Worm (Caenorhabditis elegans): ENCODE data around the gene R09F10.1.

Gene R09F10.1

ce11 chrX:8346248-8346647 is 22.9 kb downstream of the R09F10.1 start, which contains the start of gene drd-5:
drd-5 (minus strand) TSS chrX:8346348.
- TF ChIP-seq F13C5.2 (tag; optimal IDR thresholded peaks at IDR 0.05) (no peak), ceh-13 (GFP tag; optimal IDR thresholded peaks at IDR 0.05) (no peak), flt-1 (GFP tag; IDR thresholded peaks at IDR 0.05) (no peak), scrt-1 (GFP tag; IDR thresholded peaks at IDR 0.05) (no peak), B0310.2 (tag; optimal IDR thresholded peaks at IDR 0.05) (no peak), hmg-4 (GFP tag; optimal IDR thresholded peaks at IDR 0.05) (no peak), hnd-1 (tag; optimal IDR thresholded peaks at IDR 0.05) (no peak), sea-1 (GFP tag; conservative IDR thresholded peaks at IDR 0.05) (no peak), ceh-36 (tag; optimal IDR thresholded peaks at IDR 0.05) (no peak), ama-1 (optimal IDR thresholded peaks at IDR 0.05) (no peak), pes-1 (GFP tag; IDR thresholded peaks at IDR 0.05) (no peak), tbx-37 (GFP tag; conservative IDR thresholded peaks at IDR 0.05) (no peak), hmbx-1 (tag; optimal IDR thresholded peaks at IDR 0.05) (no peak), ets-7 (tag; optimal IDR thresholded peaks at IDR 0.05) (no peak), tra-4 (tag; optimal IDR thresholded peaks at IDR 0.05) (no peak), aly-1 (tag; optimal IDR thresholded peaks at IDR 0.05) (no peak), tbx-11 (GFP tag; IDR thresholded peaks at IDR 0.05) (no peak)

DNA sequence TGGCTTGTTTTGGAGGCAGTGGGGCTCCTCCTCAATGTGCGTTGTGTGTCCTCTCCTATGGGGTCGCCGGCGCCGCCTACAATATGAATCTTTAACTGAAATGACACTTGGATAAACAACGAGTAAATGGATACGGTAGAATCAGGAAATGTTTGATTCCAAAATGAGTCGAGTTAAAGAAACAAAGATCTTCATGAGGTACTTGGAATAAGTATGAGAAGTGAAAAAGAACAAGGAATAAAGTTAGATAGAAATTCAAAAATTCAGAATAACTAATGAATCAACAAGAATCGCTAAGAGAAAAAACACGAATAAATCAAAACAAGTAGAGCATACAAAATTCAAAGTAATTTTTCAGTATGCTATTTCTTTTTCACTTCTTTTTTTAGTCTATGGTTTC is 27.6 kb downstream of the R09F10.1 start, which contains the start of gene npr-28:
npr-28 (minus strand) TSS at position 101 of the 400 bp plus-strand sequence.
- TF ChIP-seq tbx-37 (GFP tag; conservative IDR thresholded peaks at IDR 0.05) (no peak), ama-1 (optimal IDR thresholded peaks at IDR 0.05) (no peak), ets-7 (tag; optimal IDR thresholded peaks at IDR 0.05) (no peak), F13C5.2 (tag; optimal IDR thresholded peaks at IDR 0.05) (no peak), scrt-1 (GFP tag; IDR thresholded peaks at IDR 0.05) (no peak)

DNA sequence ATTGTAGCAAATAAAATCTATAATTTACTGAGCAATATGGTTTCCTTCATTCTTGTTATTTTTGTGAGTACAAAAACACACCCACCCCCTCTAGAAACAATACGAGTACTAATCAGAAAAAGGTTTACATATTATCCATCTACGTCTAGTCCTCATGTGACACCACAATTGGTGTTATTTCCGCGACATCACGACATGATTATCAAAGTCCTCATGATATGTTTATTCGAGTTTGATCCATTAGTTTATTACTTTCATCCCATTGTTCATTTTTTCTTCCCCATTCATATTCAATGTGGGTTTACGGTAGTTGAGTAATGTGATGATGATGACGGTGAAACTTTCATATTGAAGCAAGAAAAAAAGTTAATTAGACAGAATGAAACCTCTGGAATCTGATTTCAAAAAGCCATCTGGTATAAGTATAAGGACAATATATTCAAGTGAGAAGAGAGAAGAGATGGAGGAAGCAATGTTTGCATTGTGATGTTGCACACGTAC is 30.9 kb downstream of the R09F10.1 start:
- TF ChIP-seq aly-1 (tag; optimal IDR thresholded peaks at IDR 0.05), result no peak
- TF ChIP-seq F13C5.2 (tag; optimal IDR thresholded peaks at IDR 0.05), result no peak
- TF ChIP-seq tbx-37 (GFP tag; conservative IDR thresholded peaks at IDR 0.05), result no peak
- TF ChIP-seq tra-4 (tag; optimal IDR thresholded peaks at IDR 0.05), result no peak
- no peak for TF ChIP-seq hmg-4 (GFP tag; optimal IDR thresholded peaks at IDR 0.05)
- TF ChIP-seq pes-1 (GFP tag; IDR thresholded peaks at IDR 0.05), result no peak
- no peak for TF ChIP-seq sea-1 (GFP tag; conservative IDR thresholded peaks at IDR 0.05)
- TF ChIP-seq tbx-11 (GFP tag; IDR thresholded peaks at IDR 0.05), result no peak
- no peak for TF ChIP-seq hnd-1 (tag; optimal IDR thresholded peaks at IDR 0.05)
- no peak for TF ChIP-seq ceh-13 (GFP tag; optimal IDR thresholded peaks at IDR 0.05)
- no peak for TF ChIP-seq hmbx-1 (tag; optimal IDR thresholded peaks at IDR 0.05)
- no peak for TF ChIP-seq flt-1 (GFP tag; IDR thresholded peaks at IDR 0.05)
- no peak for TF ChIP-seq ama-1 (optimal IDR thresholded peaks at IDR 0.05)
- no peak for TF ChIP-seq ets-7 (tag; optimal IDR thresholded peaks at IDR 0.05)

DNA sequence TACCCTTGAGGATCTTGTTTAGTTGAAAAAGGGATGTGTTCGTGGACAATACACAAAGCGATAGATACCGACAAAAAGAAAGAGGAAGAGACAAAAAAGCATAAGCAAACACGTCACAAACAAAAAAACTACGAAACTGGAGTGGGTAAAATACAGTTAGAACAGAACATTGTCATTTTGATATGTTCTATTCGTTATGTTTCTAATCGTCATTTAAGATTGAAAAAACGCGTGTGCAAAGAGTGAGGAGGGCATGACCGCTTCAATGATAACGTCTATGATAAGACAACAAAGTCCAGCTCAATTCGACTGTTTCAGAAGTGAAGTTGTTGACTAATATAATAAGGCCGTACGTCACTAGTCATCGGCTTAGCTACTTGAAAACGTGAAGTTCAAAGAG is 32.0 kb downstream of the R09F10.1 start:
- TF ChIP-seq F13C5.2 (tag; optimal IDR thresholded peaks at IDR 0.05) (no peak), ceh-36 (tag; optimal IDR thresholded peaks at IDR 0.05) (no peak), tra-4 (tag; optimal IDR thresholded peaks at IDR 0.05) (no peak), aly-1 (tag; optimal IDR thresholded peaks at IDR 0.05) (no peak), hmg-4 (GFP tag; optimal IDR thresholded peaks at IDR 0.05) (no peak), B0310.2 (tag; optimal IDR thresholded peaks at IDR 0.05) (no peak), ets-7 (tag; optimal IDR thresholded peaks at IDR 0.05) (no peak), hmbx-1 (tag; optimal IDR thresholded peaks at IDR 0.05) (no peak)

DNA sequence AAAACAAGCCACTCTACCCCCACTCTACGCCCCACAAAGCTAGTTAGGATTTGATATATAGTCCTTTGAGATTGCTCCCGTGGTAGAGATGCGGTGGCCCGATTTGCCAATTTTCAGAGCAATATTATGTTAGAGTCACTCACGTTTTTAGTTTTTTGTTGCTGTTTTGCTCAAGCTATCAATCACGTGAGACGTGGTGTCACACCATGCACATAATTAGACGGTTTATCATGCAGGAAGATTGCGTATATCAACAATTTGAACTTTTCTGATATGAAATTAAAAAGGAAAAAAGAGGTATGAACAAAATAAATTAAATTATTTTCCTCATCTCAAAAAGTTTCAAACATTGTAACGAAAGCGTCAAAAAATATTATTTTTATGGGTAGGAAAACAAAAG is 32.9 kb downstream of the R09F10.1 start:
- TF ChIP-seq ceh-13 (GFP tag; optimal IDR thresholded peaks at IDR 0.05), result no peak
- TF ChIP-seq ama-1 (optimal IDR thresholded peaks at IDR 0.05), result no peak
- no peak for TF ChIP-seq flt-1 (GFP tag; IDR thresholded peaks at IDR 0.05)
- TF ChIP-seq hmg-4 (GFP tag; optimal IDR thresholded peaks at IDR 0.05), result no peak
- no peak for TF ChIP-seq aly-1 (tag; optimal IDR thresholded peaks at IDR 0.05)
- no peak for TF ChIP-seq scrt-1 (GFP tag; IDR thresholded peaks at IDR 0.05)
- TF ChIP-seq tbx-37 (GFP tag; conservative IDR thresholded peaks at IDR 0.05), result no peak
- TF ChIP-seq hmbx-1 (tag; optimal IDR thresholded peaks at IDR 0.05), result no peak
- no peak for TF ChIP-seq ets-7 (tag; optimal IDR thresholded peaks at IDR 0.05)
- no peak for TF ChIP-seq ceh-36 (tag; optimal IDR thresholded peaks at IDR 0.05)
- no peak for TF ChIP-seq sea-1 (GFP tag; conservative IDR thresholded peaks at IDR 0.05)
- no peak for TF ChIP-seq F13C5.2 (tag; optimal IDR thresholded peaks at IDR 0.05)
- no peak for TF ChIP-seq tbx-11 (GFP tag; IDR thresholded peaks at IDR 0.05)
- TF ChIP-seq B0310.2 (tag; optimal IDR thresholded peaks at IDR 0.05), result no peak
- no peak for TF ChIP-seq hnd-1 (tag; optimal IDR thresholded peaks at IDR 0.05)
- TF ChIP-seq tra-4 (tag; optimal IDR thresholded peaks at IDR 0.05), result no peak
- TF ChIP-seq pes-1 (GFP tag; IDR thresholded peaks at IDR 0.05), result no peak

DNA sequence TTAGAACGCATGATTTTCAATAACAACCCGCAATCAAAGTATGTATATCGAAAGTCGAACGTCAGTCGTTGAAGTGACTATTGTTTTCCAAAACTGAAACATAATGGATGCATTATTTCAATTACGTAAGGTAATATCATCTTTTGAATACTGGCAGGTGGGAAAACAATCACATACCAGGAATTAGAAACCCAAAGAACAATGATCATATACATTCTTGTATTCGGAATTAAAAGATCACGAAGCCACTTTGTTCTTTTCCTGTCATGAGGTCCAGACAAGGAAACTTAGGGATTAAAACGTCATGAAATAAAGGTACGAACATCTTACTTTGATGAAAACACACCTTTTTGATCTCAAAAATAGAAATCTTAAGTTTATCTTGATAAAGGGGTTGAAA is 39.0 kb downstream of the R09F10.1 start:
- TF ChIP-seq pes-1 (GFP tag; IDR thresholded peaks at IDR 0.05) (no peak), flt-1 (GFP tag; IDR thresholded peaks at IDR 0.05) (no peak), sea-1 (GFP tag; conservative IDR thresholded peaks at IDR 0.05) (no peak), F13C5.2 (tag; optimal IDR thresholded peaks at IDR 0.05) (no peak), ceh-36 (tag; optimal IDR thresholded peaks at IDR 0.05) (no peak), scrt-1 (GFP tag; IDR thresholded peaks at IDR 0.05) (no peak), ama-1 (optimal IDR thresholded peaks at IDR 0.05) (no peak), B0310.2 (tag; optimal IDR thresholded peaks at IDR 0.05) (no peak), hmbx-1 (tag; optimal IDR thresholded peaks at IDR 0.05) (no peak), tra-4 (tag; optimal IDR thresholded peaks at IDR 0.05) (no peak), hnd-1 (tag; optimal IDR thresholded peaks at IDR 0.05) (no peak), tbx-37 (GFP tag; conservative IDR thresholded peaks at IDR 0.05) (no peak), aly-1 (tag; optimal IDR thresholded peaks at IDR 0.05) (no peak), hmg-4 (GFP tag; optimal IDR thresholded peaks at IDR 0.05) (no peak), tbx-11 (GFP tag; IDR thresholded peaks at IDR 0.05) (no peak)

ce11 chrX:8367553-8367952 is 44.2 kb downstream of the R09F10.1 start, which contains the start of gene F40B5.2:
F40B5.2 (plus strand) TSS chrX:8367853.
- TF ChIP-seq tbx-11 (GFP tag; IDR thresholded peaks at IDR 0.05) (no peak), ceh-13 (GFP tag; optimal IDR thresholded peaks at IDR 0.05) (no peak)

- TF ChIP-seq ets-7 (tag; optimal IDR thresholded peaks at IDR 0.05) (no peak), tra-4 (tag; optimal IDR thresholded peaks at IDR 0.05) (no peak), flt-1 (GFP tag; IDR thresholded peaks at IDR 0.05) (peak; percentile 10; the same call in 1 of the 2 replicates), tbx-37 (GFP tag; conservative IDR thresholded peaks at IDR 0.05) (no peak), pes-1 (GFP tag; IDR thresholded peaks at IDR 0.05) (no peak), hmg-4 (GFP tag; optimal IDR thresholded peaks at IDR 0.05) (no peak), ama-1 (optimal IDR thresholded peaks at IDR 0.05) (no peak), aly-1 (tag; optimal IDR thresholded peaks at IDR 0.05) (peak; percentile 48), F13C5.2 (tag; optimal IDR thresholded peaks at IDR 0.05) (peak; percentile 34), hnd-1 (tag; optimal IDR thresholded peaks at IDR 0.05) (no peak), sea-1 (GFP tag; conservative IDR thresholded peaks at IDR 0.05) (no peak), scrt-1 (GFP tag; IDR thresholded peaks at IDR 0.05) (no peak), ceh-13 (GFP tag; optimal IDR thresholded peaks at IDR 0.05) (no peak), B0310.2 (tag; optimal IDR thresholded peaks at IDR 0.05) (no peak), hmbx-1 (tag; optimal IDR thresholded peaks at IDR 0.05) (no peak), tbx-11 (GFP tag; IDR thresholded peaks at IDR 0.05) (no peak), ceh-36 (tag; optimal IDR thresholded peaks at IDR 0.05) (no peak)
These were observed 44.8 kb downstream of the R09F10.1 start for ce11 chrX:8368210-8368609.

Data from whole organism, early embryonic.